Fruit fly (Drosophila melanogaster): Measurements from ENCODE around the gene Mnt.

The Mnt gene

dm6 chrX:3684809-3685533, 13.4 kb downstream of the Mnt start:
- TF ChIP-seq EcR (GFP tag; optimal IDR thresholded peaks at IDR 0.05) = no peak
- TF ChIP-seq Ets98B (GFP tag; IDR thresholded peaks at IDR 0.05) = no peak
- TF ChIP-seq CG9948 (tag; optimal IDR thresholded peaks at IDR 0.05) = peak; percentile 92
- peak; percentile 64 for TF ChIP-seq D1 (tag; optimal IDR thresholded peaks at IDR 0.05)
- no peak for TF ChIP-seq CG10348 (GFP tag; IDR thresholded peaks at IDR 0.05)
- peak; percentile 71 for TF ChIP-seq CG17806 (tag; optimal IDR thresholded peaks at IDR 0.05)
- TF ChIP-seq Pif1B (GFP tag; optimal IDR thresholded peaks at IDR 0.05) = peak; percentile 82
- TF ChIP-seq Snoo (tag; optimal IDR thresholded peaks at IDR 0.05) = peak; percentile 68
- 0 out of 2 replicates have a peak, but pooled peaks have one; percentile 9 for TF ChIP-seq rn (GFP tag; IDR thresholded peaks at IDR 0.05)
- TF ChIP-seq CG14655 (GFP tag; optimal IDR thresholded peaks at IDR 0.05) = peak; percentile 81
- TF ChIP-seq CG8301 (tag; optimal IDR thresholded peaks at IDR 0.05) = peak; percentile 62
- no peak for TF ChIP-seq gl (tag; optimal IDR thresholded peaks at IDR 0.05)
- peak; percentile 74 for TF ChIP-seq CG34367 (tag; optimal IDR thresholded peaks at IDR 0.05)
- peak; percentile 66 for TF ChIP-seq CG15710 (tag; optimal IDR thresholded peaks at IDR 0.05)
- TF ChIP-seq CG4496 (GFP tag; IDR thresholded peaks at IDR 0.05) = no peak
- no peak for TF ChIP-seq CG12605 (GFP tag; IDR thresholded peaks at IDR 0.05)
- no peak for TF ChIP-seq CG13204 (GFP tag; optimal IDR thresholded peaks at IDR 0.05)
- TF ChIP-seq CG32121 (GFP tag; IDR thresholded peaks at IDR 0.05) = peak; percentile 37; the same call in 1 of the 2 replicates
- TF ChIP-seq CG8159 (tag; optimal IDR thresholded peaks at IDR 0.05) = peak; percentile 84
- TF ChIP-seq Pif1A (GFP tag; optimal IDR thresholded peaks at IDR 0.05) = peak; percentile 65
- TF ChIP-seq fd96Ca (GFP tag; IDR thresholded peaks at IDR 0.05) = 0 out of 3 replicates have a peak, but pooled peaks have one; percentile 14

- no peak for TF ChIP-seq CG17806 (tag; optimal IDR thresholded peaks at IDR 0.05)
- no peak for TF ChIP-seq CG12605 (GFP tag; IDR thresholded peaks at IDR 0.05)
- no peak for TF ChIP-seq CG8159 (tag; optimal IDR thresholded peaks at IDR 0.05)
- TF ChIP-seq EcR (GFP tag; optimal IDR thresholded peaks at IDR 0.05) = peak; percentile 54
- TF ChIP-seq CG34367 (tag; optimal IDR thresholded peaks at IDR 0.05) = no peak
These were observed 13.9 kb downstream of the Mnt start for dm6 chrX:3685534-3685922.

- TF ChIP-seq Pif1A (GFP tag; optimal IDR thresholded peaks at IDR 0.05) = peak; percentile 90
- peak; percentile 86 for TF ChIP-seq CG9948 (tag; optimal IDR thresholded peaks at IDR 0.05)
- TF ChIP-seq gl (tag; optimal IDR thresholded peaks at IDR 0.05) = peak; percentile 90
- peak; percentile 85 for TF ChIP-seq Snoo (tag; optimal IDR thresholded peaks at IDR 0.05)
- peak; percentile 41 for TF ChIP-seq D1 (tag; optimal IDR thresholded peaks at IDR 0.05)
- TF ChIP-seq CG4496 (GFP tag; IDR thresholded peaks at IDR 0.05) = peak; percentile 94
- peak; percentile 86 for TF ChIP-seq CG17806 (tag; optimal IDR thresholded peaks at IDR 0.05)
- TF ChIP-seq rn (GFP tag; IDR thresholded peaks at IDR 0.05) = peak; percentile 60
- peak; percentile 88 for TF ChIP-seq Pif1B (GFP tag; optimal IDR thresholded peaks at IDR 0.05)
- TF ChIP-seq fd96Ca (GFP tag; IDR thresholded peaks at IDR 0.05) = peak; percentile 93
- peak; percentile 68 for TF ChIP-seq CG10348 (GFP tag; IDR thresholded peaks at IDR 0.05)
- TF ChIP-seq EcR (GFP tag; optimal IDR thresholded peaks at IDR 0.05) = peak; percentile 82
- TF ChIP-seq CG8159 (tag; optimal IDR thresholded peaks at IDR 0.05) = peak; percentile 75
- TF ChIP-seq CG8301 (tag; optimal IDR thresholded peaks at IDR 0.05) = peak; percentile 89
- peak; percentile 76 for TF ChIP-seq CG12605 (GFP tag; IDR thresholded peaks at IDR 0.05)
- peak; percentile 75 for TF ChIP-seq CG13204 (GFP tag; optimal IDR thresholded peaks at IDR 0.05)
- peak; percentile 85 for TF ChIP-seq Ets98B (GFP tag; IDR thresholded peaks at IDR 0.05)
- TF ChIP-seq CG34367 (tag; optimal IDR thresholded peaks at IDR 0.05) = peak; percentile 87
- TF ChIP-seq CG32121 (GFP tag; IDR thresholded peaks at IDR 0.05) = peak; percentile 88
- peak; percentile 90 for TF ChIP-seq CG15710 (tag; optimal IDR thresholded peaks at IDR 0.05)
- peak; percentile 87 for TF ChIP-seq CG14655 (GFP tag; optimal IDR thresholded peaks at IDR 0.05)
These were observed 15.1 kb downstream of the Mnt start for dm6 chrX:3686469-3687410.

dm6 chrX:3687837-3688375, 16.3 kb downstream of the Mnt start:
- TF ChIP-seq CG9948 (tag; optimal IDR thresholded peaks at IDR 0.05) = peak; percentile 72
- peak; percentile 73 for TF ChIP-seq CG15710 (tag; optimal IDR thresholded peaks at IDR 0.05)
- TF ChIP-seq Snoo (tag; optimal IDR thresholded peaks at IDR 0.05) = peak; percentile 57
- TF ChIP-seq CG34367 (tag; optimal IDR thresholded peaks at IDR 0.05) = peak; percentile 83
- TF ChIP-seq CG8159 (tag; optimal IDR thresholded peaks at IDR 0.05) = peak; percentile 52
- TF ChIP-seq Pif1B (GFP tag; optimal IDR thresholded peaks at IDR 0.05) = peak; percentile 49
- peak; percentile 90 for TF ChIP-seq Ets98B (GFP tag; IDR thresholded peaks at IDR 0.05)
- peak; percentile 21; the same call in 1 of the 2 replicates for TF ChIP-seq CG10348 (GFP tag; IDR thresholded peaks at IDR 0.05)
- TF ChIP-seq fd96Ca (GFP tag; IDR thresholded peaks at IDR 0.05) = peak; percentile 92
- peak; percentile 27 for TF ChIP-seq CG13204 (GFP tag; optimal IDR thresholded peaks at IDR 0.05)
- peak; percentile 92 for TF ChIP-seq CG4496 (GFP tag; IDR thresholded peaks at IDR 0.05)
- peak; percentile 32 for TF ChIP-seq EcR (GFP tag; optimal IDR thresholded peaks at IDR 0.05)
- peak; percentile 89 for TF ChIP-seq CG12605 (GFP tag; IDR thresholded peaks at IDR 0.05)
- TF ChIP-seq CG17806 (tag; optimal IDR thresholded peaks at IDR 0.05) = peak; percentile 75
- peak; percentile 84 for TF ChIP-seq CG8301 (tag; optimal IDR thresholded peaks at IDR 0.05)
- peak; percentile 83 for TF ChIP-seq CG32121 (GFP tag; IDR thresholded peaks at IDR 0.05)
- peak; percentile 83 for TF ChIP-seq CG14655 (GFP tag; optimal IDR thresholded peaks at IDR 0.05)
- peak; percentile 53 for TF ChIP-seq gl (tag; optimal IDR thresholded peaks at IDR 0.05)
- peak; percentile 81 for TF ChIP-seq Pif1A (GFP tag; optimal IDR thresholded peaks at IDR 0.05)
- TF ChIP-seq D1 (tag; optimal IDR thresholded peaks at IDR 0.05) = no peak
- peak; percentile 64 for TF ChIP-seq rn (GFP tag; IDR thresholded peaks at IDR 0.05)

Measured in whole organism, pupa.